Worm (Caenorhabditis elegans) whole organism, early embryonic: ENCODE data around the gene idpc-7.

Experiments
- B0310.2 ChIP-seq: sonication (generic microtip); optimal IDR thresholded peaks from 2 replicates; lab custom pipeline; 2016; ENCODE audit warnings: mild to moderate bottlenecking, missing genetic modification characterization, missing compliant biosample characterization
- F13C5.2 ChIP-seq: sonication (generic microtip); optimal IDR thresholded peaks from 2 replicates; lab custom pipeline; 2017; ENCODE audit warnings: mild to moderate bottlenecking, missing genetic modification characterization, inconsistent platforms, missing compliant biosample characterization
- aly-1 ChIP-seq: sonication (generic microtip); optimal IDR thresholded peaks from 2 replicates; lab custom pipeline; 2016; ENCODE audit warnings: missing genetic modification characterization, missing compliant biosample characterization
- ama-1 ChIP-seq: fragments of 150-350 bp; optimal IDR thresholded peaks from 2 replicates; lab custom pipeline; 2014
- ceh-13 ChIP-seq: fragments of 200-800 bp; sonication (Bioruptor generic); optimal IDR thresholded peaks from 2 replicates; lab custom pipeline; 2018; ENCODE audit warnings: mild to moderate bottlenecking, missing genetic modification characterization, missing compliant biosample characterization
- ceh-36 ChIP-seq: sonication (generic microtip); optimal IDR thresholded peaks from 2 replicates; lab custom pipeline; 2016; ENCODE audit warnings: missing genetic modification characterization, inconsistent platforms, missing compliant biosample characterization
- ets-7 ChIP-seq: sonication (generic microtip); optimal IDR thresholded peaks from 2 replicates; lab custom pipeline; 2016; ENCODE audit warnings: missing genotype, missing genetic modification characterization, missing compliant biosample characterization
- flt-1 ChIP-seq: fragments of 200-800 bp; sonication (Bioruptor generic); IDR thresholded peaks from 2 replicates; pipeline ENCODE4 v1.3.6; 2022; ENCODE audit warnings: missing genetic modification characterization, missing compliant biosample characterization
- hmbx-1 ChIP-seq: sonication (generic microtip); optimal IDR thresholded peaks from 2 replicates; lab custom pipeline; 2016; ENCODE audit warnings: mild to moderate bottlenecking, missing genetic modification characterization, missing compliant biosample characterization
- hmg-4 ChIP-seq: fragments of 200-800 bp; sonication (Bioruptor generic); optimal IDR thresholded peaks from 2 replicates; lab custom pipeline; 2018; ENCODE audit warnings: mild to moderate bottlenecking, missing genetic modification characterization, missing compliant biosample characterization
- hnd-1 ChIP-seq: sonication (generic microtip); optimal IDR thresholded peaks from 2 replicates; lab custom pipeline; 2016; ENCODE audit warnings: missing genetic modification characterization, missing compliant biosample characterization
- pes-1 ChIP-seq: fragments of 200-800 bp; sonication (Bioruptor generic); IDR thresholded peaks from 2 replicates; pipeline ENCODE4 v1.3.6; 2022; ENCODE audit warnings: missing genetic modification reagents, missing genetic modification characterization, missing compliant biosample characterization
- scrt-1 ChIP-seq: fragments of 200-800 bp; sonication (Bioruptor generic); IDR thresholded peaks from 2 replicates; pipeline ENCODE4 v1.3.6; 2022; ENCODE audit warnings: missing genetic modification characterization, missing compliant biosample characterization
- sea-1 ChIP-seq: fragments of 200-800 bp; sonication (Bioruptor generic); conservative IDR thresholded peaks from 2 replicates; pipeline ENCODE4 v1.3.6; 2022; ENCODE audit warnings: missing genetic modification characterization, missing compliant biosample characterization
- tbx-11 ChIP-seq: fragments of 200-800 bp; sonication (Bioruptor generic); IDR thresholded peaks from 2 replicates; pipeline ENCODE4 v1.3.6; 2022; ENCODE audit warnings: missing genetic modification characterization, missing compliant biosample characterization
- tbx-37 ChIP-seq: fragments of 200-800 bp; sonication (Bioruptor generic); conservative IDR thresholded peaks from 2 replicates; pipeline ENCODE4 v1.3.6; 2022; ENCODE audit warnings: missing genetic modification reagents, missing genetic modification characterization, missing compliant biosample characterization
- tra-4 ChIP-seq: sonication (generic microtip); optimal IDR thresholded peaks from 2 replicates; lab custom pipeline; 2017; ENCODE audit warnings: missing genetic modification characterization, missing compliant biosample characterization

Gene idpc-7

DNA sequence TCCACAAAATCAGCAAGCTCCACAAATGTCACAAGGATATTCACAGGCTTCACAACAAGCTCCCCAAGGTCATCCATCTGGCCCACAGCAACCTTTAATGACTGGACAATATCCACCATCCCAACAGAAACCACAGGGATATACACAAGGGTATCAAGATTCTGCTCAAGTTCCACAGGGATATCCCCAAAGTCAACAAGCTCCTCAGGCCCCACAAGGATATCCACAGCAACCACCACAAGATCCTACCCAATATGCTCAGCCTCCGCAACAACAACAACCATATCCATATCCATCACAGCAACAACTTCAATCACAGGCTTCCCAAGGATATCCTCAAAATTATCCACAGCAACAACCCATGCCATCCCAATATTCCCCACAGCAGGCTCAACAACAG is 2.1 kb downstream of the idpc-7 start:
- peak; percentile 17 for TF ChIP-seq hmg-4 (GFP tag; lab: Kevin White, UChicago)
- TF ChIP-seq ets-7: no peak

DNA sequence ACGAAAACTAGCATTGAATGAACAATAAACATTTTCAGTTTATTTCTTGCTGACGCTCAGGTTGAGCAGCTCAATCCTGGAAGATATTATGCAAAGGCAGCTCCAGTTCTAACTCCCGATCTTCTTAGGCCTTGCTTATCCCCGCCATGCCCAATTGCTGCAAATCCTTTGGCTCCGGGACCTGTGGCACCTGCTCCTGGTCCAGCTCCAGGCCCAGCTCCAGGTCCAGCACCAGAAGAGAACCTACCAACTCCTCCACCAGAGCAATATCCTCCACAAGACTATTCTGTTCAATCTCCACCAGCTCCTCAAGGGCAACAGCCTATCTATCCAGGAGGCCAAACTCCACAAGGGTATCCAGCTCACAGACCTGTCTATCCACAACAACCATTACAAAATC is 2.7 kb downstream of the idpc-7 start:
- TF ChIP-seq ceh-13 (GFP tag; lab: Kevin White, UChicago): no peak
- TF ChIP-seq flt-1: no peak
- no peak for TF ChIP-seq hnd-1 (tag; lab: Kevin White, UChicago)

DNA sequence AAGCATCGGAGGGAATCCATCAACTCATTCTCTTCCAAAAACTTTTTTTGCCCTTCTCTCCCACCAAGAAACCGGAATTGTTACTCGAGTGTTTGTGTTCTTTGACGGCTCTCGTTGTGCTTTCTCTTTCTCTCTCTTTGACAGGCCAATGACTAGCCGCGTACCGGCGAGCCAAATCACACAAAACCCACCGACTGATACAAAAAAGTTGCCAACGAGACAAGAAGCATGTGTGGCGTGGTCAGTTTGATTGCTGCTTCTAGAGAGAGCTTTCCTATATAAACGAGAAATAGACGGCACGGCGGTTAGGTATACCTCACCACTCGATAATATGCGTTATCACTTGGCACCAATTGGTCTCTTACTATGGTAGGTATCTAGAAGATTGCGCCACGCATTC is 3.1 kb downstream of the idpc-7 start, which contains the start of gene pqn-63:
Gene pqn-63 (plus strand): TSS at position 307 of the 400 bp plus-strand sequence.
- no peak for TF ChIP-seq hnd-1 (tag; lab: Kevin White, UChicago)
- TF ChIP-seq sea-1 (GFP tag; lab: Robert Waterston, UW): no peak
- TF ChIP-seq tra-4: no peak
- no peak for TF ChIP-seq scrt-1 (GFP tag; lab: Robert Waterston, UW)
- no peak for TF ChIP-seq ama-1
- no peak for TF ChIP-seq ceh-36
- TF ChIP-seq F13C5.2 (tag; lab: Kevin White, UChicago): no peak
- TF ChIP-seq hmbx-1 (tag; lab: Kevin White, UChicago): no peak
- no peak for TF ChIP-seq tbx-37 (GFP tag; lab: Robert Waterston, UW)
- TF ChIP-seq ets-7: no peak
- TF ChIP-seq flt-1: no peak
- TF ChIP-seq hmg-4 (GFP tag; lab: Kevin White, UChicago): no peak

DNA sequence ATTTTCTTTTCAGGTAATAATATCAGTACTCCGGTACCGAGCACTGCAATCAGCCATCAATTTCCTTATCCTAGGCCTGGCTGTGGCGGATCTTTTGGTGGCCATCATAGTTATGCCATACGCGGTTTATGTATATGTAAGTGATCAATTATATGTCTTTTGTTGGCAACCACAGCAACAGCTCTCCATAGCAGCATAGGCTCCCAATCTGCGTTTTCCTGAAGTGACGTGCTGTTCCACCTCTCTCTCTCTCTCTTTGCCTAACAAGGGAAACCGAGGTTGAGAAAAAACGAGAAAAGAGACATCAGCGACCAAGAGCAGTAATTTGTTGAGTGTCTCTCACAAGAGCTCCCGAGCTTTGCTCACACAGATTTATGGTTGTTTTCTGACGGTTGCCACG is 9.6 kb downstream of the idpc-7 start:
- TF ChIP-seq ceh-13 (GFP tag; lab: Kevin White, UChicago) (no peak), pes-1 (no peak), hmg-4 (GFP tag; lab: Kevin White, UChicago) (no peak), hnd-1 (tag; lab: Kevin White, UChicago) (no peak), flt-1 (no peak), sea-1 (GFP tag; lab: Robert Waterston, UW) (no peak), hmbx-1 (tag; lab: Kevin White, UChicago) (no peak), scrt-1 (GFP tag; lab: Robert Waterston, UW) (no peak), tbx-11 (GFP tag; lab: Robert Waterston, UW) (no peak), tra-4 (no peak)

DNA sequence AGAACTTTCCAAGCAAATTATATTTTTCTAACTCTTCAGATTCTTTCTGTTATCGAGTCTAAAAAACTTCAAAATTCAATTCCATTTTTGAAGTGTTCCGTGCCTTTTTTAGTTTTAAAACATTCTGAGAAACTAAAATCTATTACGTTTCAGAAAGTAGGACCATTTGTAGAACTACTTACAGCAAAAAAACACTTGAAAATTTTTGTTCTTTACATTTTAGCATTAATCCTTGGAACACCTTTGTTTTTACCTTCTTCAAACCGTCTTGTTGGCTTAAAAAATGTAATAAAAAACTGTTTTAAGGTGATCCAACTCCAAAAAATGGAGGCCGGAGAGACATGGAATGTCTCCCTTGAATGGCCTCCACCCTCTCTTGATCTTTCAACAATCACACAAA is 10.6 kb downstream of the idpc-7 start, which contains the start of gene dop-2:
Gene dop-2 (plus strand): TSS at position 301 of the 400 bp plus-strand sequence.
- no peak for TF ChIP-seq ceh-36
- TF ChIP-seq F13C5.2 (tag; lab: Kevin White, UChicago): no peak
- TF ChIP-seq aly-1 (tag; lab: Kevin White, UChicago): no peak
- TF ChIP-seq tbx-11 (GFP tag; lab: Robert Waterston, UW): no peak
- TF ChIP-seq ceh-13 (GFP tag; lab: Kevin White, UChicago): no peak
- TF ChIP-seq hmg-4 (GFP tag; lab: Kevin White, UChicago): no peak
- TF ChIP-seq tbx-37 (GFP tag; lab: Robert Waterston, UW): no peak
- TF ChIP-seq B0310.2 (tag; lab: Kevin White, UChicago): no peak
- no peak for TF ChIP-seq pes-1
- TF ChIP-seq ets-7: no peak
- no peak for TF ChIP-seq sea-1 (GFP tag; lab: Robert Waterston, UW)
- TF ChIP-seq flt-1: no peak

DNA sequence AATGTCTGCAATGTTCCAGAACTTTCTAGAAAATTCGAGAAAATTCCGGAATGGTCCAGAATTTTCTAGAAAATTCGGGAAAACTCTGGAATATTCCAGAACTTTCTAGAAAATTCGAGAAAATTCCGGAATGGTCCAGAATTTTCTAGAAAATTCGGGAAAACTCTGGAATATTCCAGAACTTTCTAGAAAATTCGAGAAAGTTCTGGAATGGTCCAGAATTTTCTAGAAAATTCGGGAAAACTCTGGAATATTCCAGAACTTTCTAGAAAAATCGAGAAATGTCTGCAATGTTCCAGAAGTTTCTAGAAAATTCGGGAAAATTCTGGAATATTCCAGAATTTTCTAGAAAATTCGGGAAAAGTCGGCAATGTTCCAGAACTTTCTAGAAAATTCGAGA is 15.3 kb downstream of the idpc-7 start:
- 0 out of 2 replicates have a peak, but pooled peaks have one; percentile 47 for TF ChIP-seq pes-1

DNA sequence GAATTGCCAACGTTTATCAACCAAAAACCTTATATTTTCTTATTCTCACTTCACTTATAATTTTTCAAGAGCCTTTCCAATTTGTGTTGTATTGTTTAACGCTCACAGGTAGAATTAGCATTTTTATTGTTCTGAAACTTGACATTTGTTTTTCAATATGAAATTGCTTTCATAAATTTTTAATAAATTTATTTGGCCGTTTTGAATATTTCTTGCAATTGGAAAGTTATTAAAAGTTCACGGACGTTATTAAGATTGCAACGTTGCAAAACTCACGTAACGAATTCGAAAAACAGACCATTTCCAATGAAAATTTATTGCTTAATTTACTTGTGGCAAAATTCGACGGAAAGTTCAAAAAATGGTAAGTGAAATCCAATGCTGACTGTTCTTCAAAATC is 28.5 kb downstream of the idpc-7 start, which contains the start of gene K09G1.2:
Gene K09G1.2 (plus strand): TSS at position 301 of the 400 bp plus-strand sequence.
- TF ChIP-seq aly-1 (tag; lab: Kevin White, UChicago) (no peak), F13C5.2 (tag; lab: Kevin White, UChicago) (no peak), tra-4 (no peak), tbx-11 (GFP tag; lab: Robert Waterston, UW) (no peak), scrt-1 (GFP tag; lab: Robert Waterston, UW) (no peak), B0310.2 (tag; lab: Kevin White, UChicago) (no peak), hnd-1 (tag; lab: Kevin White, UChicago) (no peak), sea-1 (GFP tag; lab: Robert Waterston, UW) (no peak), ets-7 (no peak), flt-1 (no peak), ceh-36 (no peak), ceh-13 (GFP tag; lab: Kevin White, UChicago) (no peak), hmbx-1 (tag; lab: Kevin White, UChicago) (no peak), pes-1 (no peak), tbx-37 (GFP tag; lab: Robert Waterston, UW) (no peak), ama-1 (no peak)

DNA sequence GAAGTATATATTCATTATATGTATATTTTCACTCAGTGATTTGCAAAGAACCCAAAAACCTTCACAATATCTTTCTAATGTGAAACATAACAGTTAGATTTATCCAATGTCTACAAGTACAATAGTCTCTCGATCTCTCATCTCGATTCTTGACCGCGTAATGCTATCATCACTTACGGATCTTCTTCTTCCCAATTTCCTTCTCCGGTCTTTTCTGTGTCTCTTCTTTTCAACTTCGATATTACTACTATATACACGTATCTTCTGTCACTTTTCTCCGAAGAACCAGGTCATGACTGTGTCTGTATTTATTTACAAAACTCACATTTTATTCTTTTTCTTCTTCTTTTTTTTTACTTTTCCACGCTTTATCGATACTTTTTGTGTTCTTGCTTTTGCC is 30.2 kb downstream of the idpc-7 start:
- TF ChIP-seq tra-4 (no peak), ama-1 (no peak), flt-1 (no peak), hmg-4 (GFP tag; lab: Kevin White, UChicago) (no peak), tbx-37 (GFP tag; lab: Robert Waterston, UW) (no peak), F13C5.2 (tag; lab: Kevin White, UChicago) (no peak), tbx-11 (GFP tag; lab: Robert Waterston, UW) (no peak), hmbx-1 (tag; lab: Kevin White, UChicago) (no peak), B0310.2 (tag; lab: Kevin White, UChicago) (no peak), scrt-1 (GFP tag; lab: Robert Waterston, UW) (no peak), hnd-1 (tag; lab: Kevin White, UChicago) (no peak), pes-1 (no peak), sea-1 (GFP tag; lab: Robert Waterston, UW) (no peak), ceh-36 (no peak)
